Worm (Caenorhabditis elegans): ENCODE measurements around the gene Y47D7A.17.

- TF ChIP-seq ceh-100 (GFP tag; IDR thresholded peaks at IDR 0.05) (no peak), nfyb-1 (GFP tag; IDR thresholded peaks at IDR 0.05) (0 out of 2 replicates have a peak, but pooled peaks have one; percentile 34), snpc-1.1 (tag; optimal IDR thresholded peaks at IDR 0.05; ENCODE audit: insufficient read depth) (no peak), fkh-3 (tag; optimal IDR thresholded peaks at IDR 0.05) (no peak), lir-1 (GFP tag; conservative IDR thresholded peaks at IDR 0.05) (no peak)
These were observed 38.0 kb downstream of the Y47D7A.17 start for ce11 chrV:4373656-4374055.

Data from whole organism, young adult.